Fruit fly (Drosophila melanogaster) whole organism: Measurements from ENCODE around the gene tap.

Experiments used
- CG8478 ChIP-seq: fragments of >200 bp; optimal IDR thresholded peaks from 2 replicates; lab custom pipeline; 2018; ENCODE audit warnings: inconsistent platforms
- pan ChIP-seq: fragments of >200 bp; optimal IDR thresholded peaks from 2 replicates; lab custom pipeline; 2017

- TF ChIP-seq pan (no peak), CG8478 (no peak)
Measured at dm6 chr3L:17393098-17393497, 33.6 kb downstream of the tap start.
